Fruit fly (Drosophila melanogaster): Measurements from ENCODE around the gene CG12320.

DNA sequence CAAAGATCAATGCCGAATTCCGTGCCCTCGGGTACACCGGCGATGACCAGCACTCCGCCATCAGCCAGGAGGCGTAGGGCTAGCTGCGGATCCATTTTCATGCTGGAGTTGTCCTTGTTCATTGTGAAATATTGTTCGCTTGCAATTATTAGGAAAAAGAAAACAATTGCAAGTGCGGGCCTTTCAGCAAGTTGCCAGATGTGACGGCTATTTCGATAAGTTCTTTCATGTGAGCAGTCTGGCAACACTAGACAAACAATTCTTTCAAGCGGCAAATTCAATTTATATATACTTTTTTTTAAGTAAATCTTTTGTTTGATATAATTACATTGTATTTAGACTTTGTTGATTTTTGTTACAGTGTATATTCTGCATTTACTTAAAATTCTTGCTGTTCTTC, at the start of gene CG12320:
- TF ChIP-seq CG17568 (GFP tag; optimal IDR thresholded peaks at IDR 0.05), result no peak
- TF ChIP-seq Hr39 (optimal IDR thresholded peaks at IDR 0.05), result no peak
- TF ChIP-seq Ptx1 (GFP tag; IDR thresholded peaks at IDR 0.05), result no peak
- TF ChIP-seq Ada2b (GFP tag; IDR thresholded peaks at IDR 0.05), result no peak
- TF ChIP-seq CG15479 (GFP tag; optimal IDR thresholded peaks at IDR 0.05), result no peak

Data from whole organism, embryonic.